Fruit fly (Drosophila melanogaster): Measurements from ENCODE around the gene CG14710.

CG14710 gene

DNA sequence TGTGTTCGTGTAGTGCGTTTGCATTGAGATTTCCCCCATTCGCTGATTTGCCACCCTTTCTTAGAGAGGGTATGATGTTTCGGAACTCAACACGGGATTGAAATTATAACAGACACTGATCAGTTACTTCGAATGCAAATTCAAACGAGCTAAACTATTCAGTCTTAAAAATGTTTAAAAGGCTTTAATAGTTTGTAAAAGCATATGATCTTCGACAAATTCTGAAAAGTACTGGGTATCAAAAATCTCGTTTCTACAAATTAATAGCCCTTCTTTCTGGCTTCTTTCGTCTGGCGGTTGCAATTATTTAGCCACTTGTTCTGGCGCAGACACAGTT lies 37.7 kb upstream of the CG14710 start:
- TF ChIP-seq CG7368 (GFP tag; optimal IDR thresholded peaks at IDR 0.05), result peak; percentile 81
- no peak for TF ChIP-seq acj6 (GFP tag; optimal IDR thresholded peaks at IDR 0.05)
- peak; percentile 77 to 86 for TF ChIP-seq salr (GFP tag; optimal IDR thresholded peaks at IDR 0.05)
- peak; percentile 71 for TF ChIP-seq CG6792 (GFP tag; optimal IDR thresholded peaks at IDR 0.05)
- peak; percentile 64 for TF ChIP-seq CG8319 (GFP tag; optimal IDR thresholded peaks at IDR 0.05)
- peak; percentile 50 for TF ChIP-seq CG9139 (GFP tag; optimal IDR thresholded peaks at IDR 0.05)
- no peak for TF ChIP-seq Hr4 (GFP tag; optimal IDR thresholded peaks at IDR 0.05)
- peak; percentile 68 for TF ChIP-seq Hr38 (GFP tag; optimal IDR thresholded peaks at IDR 0.05)
- peak; percentile 96 for TF ChIP-seq eg (GFP tag; IDR thresholded peaks at IDR 0.05)
- no peak for TF ChIP-seq CG6854 (GFP tag; optimal IDR thresholded peaks at IDR 0.05)
- TF ChIP-seq CG8119 (GFP tag; IDR thresholded peaks at IDR 0.05), result peak; percentile 92
- peak; percentile 88 for TF ChIP-seq Eip75B (GFP tag; optimal IDR thresholded peaks at IDR 0.05)
- no peak for TF ChIP-seq topi (GFP tag; optimal IDR thresholded peaks at IDR 0.05)
- no peak for TF ChIP-seq fkh (GFP tag; optimal IDR thresholded peaks at IDR 0.05)
- TF ChIP-seq fd59A (GFP tag; optimal IDR thresholded peaks at IDR 0.05), result peak; percentile 76
- TF ChIP-seq CG11902 (GFP tag; optimal IDR thresholded peaks at IDR 0.05), result peak; percentile 1
- peak; percentile 77 for TF ChIP-seq CG6808 (GFP tag; optimal IDR thresholded peaks at IDR 0.05)
- TF ChIP-seq CG11294 (GFP tag; IDR thresholded peaks at IDR 0.05), result peak; percentile 88
- TF ChIP-seq Eip78C (GFP tag), result no peak
- TF ChIP-seq CG10631 (GFP tag; optimal IDR thresholded peaks at IDR 0.05), result peak; percentile 87
- TF ChIP-seq Smox (GFP tag; optimal IDR thresholded peaks at IDR 0.05), result no peak
- TF ChIP-seq CG31627 (GFP tag; optimal IDR thresholded peaks at IDR 0.05), result peak; percentile 19
- peak; percentile 88 for TF ChIP-seq CG10669 (GFP tag; optimal IDR thresholded peaks at IDR 0.05)
- TF ChIP-seq CG8632 (GFP tag; optimal IDR thresholded peaks at IDR 0.05), result no peak
- TF ChIP-seq fd85E (GFP tag; optimal IDR thresholded peaks at IDR 0.05), result no peak
- TF ChIP-seq pdm3 (GFP tag; optimal IDR thresholded peaks at IDR 0.05), result no peak
- TF ChIP-seq esn (GFP tag; optimal IDR thresholded peaks at IDR 0.05), result no peak
- no peak for TF ChIP-seq lz (GFP tag; optimal IDR thresholded peaks at IDR 0.05)
- no peak for TF ChIP-seq achi (GFP tag; optimal IDR thresholded peaks at IDR 0.05)
- TF ChIP-seq Hr39 (GFP tag; optimal IDR thresholded peaks at IDR 0.05), result no peak
- TF ChIP-seq CG16779 (tag; optimal IDR thresholded peaks at IDR 0.05), result no peak
- TF ChIP-seq Blimp-1 (GFP tag; optimal IDR thresholded peaks at IDR 0.05), result no peak
- TF ChIP-seq CG6276 (GFP tag; optimal IDR thresholded peaks at IDR 0.05), result no peak
- TF ChIP-seq OdsH (GFP tag; optimal IDR thresholded peaks at IDR 0.05), result no peak
- TF ChIP-seq Sox15 (GFP tag; optimal IDR thresholded peaks at IDR 0.05), result peak; percentile 19
- peak; percentile 90 for TF ChIP-seq CG3919 (GFP tag; optimal IDR thresholded peaks at IDR 0.05)
- peak in 1 of 2 experiments; percentile 73 for TF ChIP-seq ss (GFP tag; optimal IDR thresholded peaks at IDR 0.05)
- TF ChIP-seq Lpt (GFP tag; optimal IDR thresholded peaks at IDR 0.05), result peak; percentile 89
- peak; percentile 92 for TF ChIP-seq CG32006 (GFP tag; optimal IDR thresholded peaks at IDR 0.05)
- TF ChIP-seq Sox102F (GFP tag; optimal IDR thresholded peaks at IDR 0.05), result no peak
- TF ChIP-seq CG15336 (GFP tag; IDR thresholded peaks at IDR 0.05), result peak; percentile 96
- TF ChIP-seq Met (GFP tag; optimal IDR thresholded peaks at IDR 0.05), result no peak
- peak; percentile 79 for TF ChIP-seq dsx (GFP tag; optimal IDR thresholded peaks at IDR 0.05; ENCODE audit: poor library complexity, severe bottlenecking)
- TF ChIP-seq CG3032 (tag; optimal IDR thresholded peaks at IDR 0.05), result peak; percentile 86
- peak; percentile 93 for TF ChIP-seq CG6163 (GFP tag; IDR thresholded peaks at IDR 0.05)
- TF ChIP-seq Ets96B (tag; optimal IDR thresholded peaks at IDR 0.05), result peak; percentile 85
- TF ChIP-seq dac (GFP tag; optimal IDR thresholded peaks at IDR 0.05), result peak; percentile 79
- peak; percentile 88 for TF ChIP-seq Gug (GFP tag; IDR thresholded peaks at IDR 0.05)
- no peak for TF ChIP-seq vri (GFP tag; optimal IDR thresholded peaks at IDR 0.05)
- no peak for TF ChIP-seq Eip93F (GFP tag; optimal IDR thresholded peaks at IDR 0.05)
- peak; percentile 79 for TF ChIP-seq spab (GFP tag; optimal IDR thresholded peaks at IDR 0.05)
- TF ChIP-seq CG1621 (tag; optimal IDR thresholded peaks at IDR 0.05), result peak; percentile 86
- TF ChIP-seq cyc (GFP tag; optimal IDR thresholded peaks at IDR 0.05), result peak; percentile 36

All from whole organism, prepupa.